Fruit fly (Drosophila melanogaster): ENCODE data around the gene Task6.

dm6 chr3R:13645874-13646370 is 28.4 kb downstream of the Task6 start, which contains the start of gene sqd:
- TF ChIP-seq psq (optimal IDR thresholded peaks at IDR 0.05) (no peak), CG8478 (optimal IDR thresholded peaks at IDR 0.05) (no peak)

All from whole organism.